Worm (Caenorhabditis elegans) whole organism, midembryonic: ENCODE measurements around the gene fbxa-112.

Experiments used
- T22C8.4 ChIP-seq: fragments of 200-800 bp; sonication (Bioruptor generic); IDR thresholded peaks from 2 replicates; pipeline ENCODE4 v1.3.6; 2022; ENCODE audit warnings: missing genetic modification characterization, missing compliant biosample characterization
- cog-1 ChIP-seq: sonication (generic microtip); optimal IDR thresholded peaks from 2 replicates; lab custom pipeline; 2016; ENCODE audit warnings: missing genetic modification characterization, missing compliant biosample characterization
- tab-1 ChIP-seq: fragments of 200-800 bp; sonication (Bioruptor generic); IDR thresholded peaks from 2 replicates; pipeline ENCODE4 v1.3.6; 2022; ENCODE audit warnings: missing genetic modification characterization, missing compliant biosample characterization

DNA sequence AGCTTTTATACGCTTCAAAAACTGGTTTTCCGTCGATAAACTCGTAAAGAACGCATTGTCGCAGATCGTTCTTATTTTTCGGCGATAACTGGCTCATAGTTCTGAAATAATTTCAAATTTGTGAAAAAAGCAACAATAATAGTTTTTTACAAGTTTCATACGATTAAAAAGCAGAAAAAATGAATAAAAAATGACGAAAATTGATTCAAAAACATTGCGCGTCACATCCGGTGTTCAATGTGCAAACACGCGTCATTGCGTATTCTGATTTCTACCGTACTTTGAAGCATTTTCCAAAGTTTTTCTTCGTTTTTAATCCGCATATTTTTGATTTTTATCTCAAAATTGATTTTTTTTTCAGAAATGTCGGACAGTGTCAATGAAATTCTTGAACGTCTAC lies 29.5 kb downstream of the fbxa-112 start, which contains the start of the genes fbxa-206 and Y102A5C.2:
- TF ChIP-seq T22C8.4 (GFP tag; lab: Robert Waterston, UW): no peak
- no peak for TF ChIP-seq cog-1 (tag; lab: Kevin White, UChicago)
- TF ChIP-seq tab-1 (GFP tag; lab: Robert Waterston, UW): no peak
